Worm (Caenorhabditis elegans): ENCODE data around the gene nhr-107.

Gene nhr-107

DNA sequence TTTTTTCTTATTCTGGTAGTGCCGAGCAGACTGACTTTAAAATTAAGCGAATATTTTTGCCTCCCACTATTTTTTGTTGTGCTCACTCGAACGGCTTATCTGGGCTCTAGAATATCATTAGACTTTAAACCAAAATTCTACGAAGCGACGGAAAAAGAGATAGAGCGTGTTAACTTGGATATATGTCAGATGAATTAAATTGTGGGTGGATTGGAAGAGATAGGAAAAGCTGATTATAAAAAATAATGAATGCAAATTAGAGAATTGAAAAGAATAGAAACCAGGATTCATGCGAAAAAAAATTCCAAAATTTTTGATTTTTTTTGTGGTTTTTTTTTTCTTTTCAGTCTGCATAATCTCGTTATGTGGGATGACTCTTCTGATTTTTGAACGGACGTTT, 24.9 kb upstream of the nhr-107 start, which contains the start of gene F20A1.4:
Gene F20A1.4 (minus strand): TSS at position 101 of the 400 bp plus-strand sequence.
- no peak for TF ChIP-seq let-607 (tag; optimal IDR thresholded peaks at IDR 0.05)
- no peak for TF ChIP-seq unc-62 (GFP tag; optimal IDR thresholded peaks at IDR 0.05)
- TF ChIP-seq ztf-6 (GFP tag; IDR thresholded peaks at IDR 0.05), result no peak
- TF ChIP-seq lin-26 (GFP tag; IDR thresholded peaks at IDR 0.05), result no peak
- no peak for TF ChIP-seq lir-1 (GFP tag; conservative IDR thresholded peaks at IDR 0.05)
- TF ChIP-seq F57A8.1 (GFP tag; optimal IDR thresholded peaks at IDR 0.05), result no peak
- TF ChIP-seq ztf-25 (GFP tag; IDR thresholded peaks at IDR 0.05), result no peak
- no peak for TF ChIP-seq attf-3 (GFP tag; conservative IDR thresholded peaks at IDR 0.05)
- no peak for TF ChIP-seq hmg-20 (GFP tag; IDR thresholded peaks at IDR 0.05)
- TF ChIP-seq repo-1 (tag; optimal IDR thresholded peaks at IDR 0.05), result no peak
- TF ChIP-seq ceh-58 (GFP tag; IDR thresholded peaks at IDR 0.05), result no peak
- TF ChIP-seq ztf-22 (GFP tag; optimal IDR thresholded peaks at IDR 0.05), result no peak
- no peak for TF ChIP-seq D2030.7 (GFP tag; IDR thresholded peaks at IDR 0.05)
- no peak for TF ChIP-seq B0261.1 (tag; optimal IDR thresholded peaks at IDR 0.05)
- no peak for TF ChIP-seq hsf-1 (GFP tag; IDR thresholded peaks at IDR 0.05)
- no peak for TF ChIP-seq nhr-27 (tag; optimal IDR thresholded peaks at IDR 0.05)
- no peak for TF ChIP-seq sea-2 (GFP tag; IDR thresholded peaks at IDR 0.05)
- no peak for TF ChIP-seq dpl-1 (GFP tag; optimal IDR thresholded peaks at IDR 0.05)
- no peak for TF ChIP-seq attf-5 (GFP tag; optimal IDR thresholded peaks at IDR 0.05)

DNA sequence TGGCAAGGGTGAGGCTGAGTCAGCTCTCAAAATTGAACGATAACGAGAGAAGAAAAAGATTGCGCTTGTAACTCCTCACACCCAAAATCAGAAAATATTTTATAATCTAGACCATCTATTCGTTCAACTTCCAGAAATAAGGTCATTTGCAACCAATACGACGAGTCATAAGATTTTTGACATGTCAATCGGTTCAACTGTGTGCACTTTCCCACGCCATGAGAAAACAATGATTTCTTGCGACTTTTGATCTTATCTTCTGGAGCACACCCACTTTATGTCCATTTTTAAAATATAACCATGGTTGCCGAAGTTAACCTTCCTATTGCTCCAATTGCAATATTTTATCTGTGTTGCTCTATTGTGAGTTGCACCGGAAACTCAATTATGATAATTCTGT, 20.2 kb upstream of the nhr-107 start, which contains the start of gene srsx-32:
Gene srsx-32 (plus strand): TSS at position 301 of the 400 bp plus-strand sequence.
- TF ChIP-seq nfyb-1 (GFP tag; IDR thresholded peaks at IDR 0.05) (no peak), ccch-3 (GFP tag; optimal IDR thresholded peaks at IDR 0.05) (no peak), mel-28 (tag; optimal IDR thresholded peaks at IDR 0.05; ENCODE audit: borderline replicate concordance) (no peak), rcor-1 (GFP tag; IDR thresholded peaks at IDR 0.05) (no peak), bed-2 (GFP tag; IDR thresholded peaks at IDR 0.05) (no peak), rpc-1 (optimal IDR thresholded peaks at IDR 0.05) (no peak), rpc-1 (tag; optimal IDR thresholded peaks at IDR 0.05) (no peak), aptf-2 (GFP tag; conservative IDR thresholded peaks at IDR 0.05) (no peak), attf-5 (GFP tag; optimal IDR thresholded peaks at IDR 0.05) (no peak), aptf-3 (GFP tag; IDR thresholded peaks at IDR 0.05) (no peak), attf-6 (GFP tag; IDR thresholded peaks at IDR 0.05) (no peak), somi-1 (GFP tag; optimal IDR thresholded peaks at IDR 0.05) (no peak), lin-26 (GFP tag; IDR thresholded peaks at IDR 0.05) (no peak), F57C9.4 (tag; optimal IDR thresholded peaks at IDR 0.05) (no peak)

DNA sequence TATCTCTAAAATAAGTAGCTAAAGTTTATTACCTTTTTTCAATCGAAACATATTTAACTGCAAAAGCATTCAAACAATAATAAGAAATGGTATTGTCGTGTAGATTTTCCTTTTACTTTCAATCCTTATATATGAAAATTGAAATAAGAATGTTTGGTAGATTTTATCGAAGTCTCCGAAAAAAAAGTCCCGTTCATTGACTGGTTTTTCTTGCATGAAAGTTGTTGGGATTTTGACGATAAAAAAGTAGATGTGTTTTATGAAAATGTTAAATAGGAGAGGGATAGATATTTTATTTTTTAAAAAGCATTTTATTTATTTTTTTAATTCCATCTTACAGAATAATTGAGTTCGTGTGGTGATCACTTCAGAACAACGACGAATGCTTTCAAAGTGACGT, 19.0 kb upstream of the nhr-107 start, which contains the start of gene C33G8.13:
Gene C33G8.13 (minus strand): TSS at position 101 of the 400 bp plus-strand sequence.
- TF ChIP-seq mxl-1 (tag; optimal IDR thresholded peaks at IDR 0.05) (no peak), somi-1 (GFP tag; optimal IDR thresholded peaks at IDR 0.05) (no peak), F37B4.10 (GFP tag; IDR thresholded peaks at IDR 0.05) (no peak), aptf-3 (GFP tag; IDR thresholded peaks at IDR 0.05) (no peak), tlf-1 (GFP tag; optimal IDR thresholded peaks at IDR 0.05) (no peak), cebp-2 (GFP tag; IDR thresholded peaks at IDR 0.05) (no peak), ceh-91 (GFP tag; IDR thresholded peaks at IDR 0.05) (no peak), chd-7 (tag; optimal IDR thresholded peaks at IDR 0.05) (no peak), ceh-27 (GFP tag; optimal IDR thresholded peaks at IDR 0.05) (no peak), dpff-1 (tag; optimal IDR thresholded peaks at IDR 0.05) (no peak), B0336.3 (GFP tag; IDR thresholded peaks at IDR 0.05) (no peak), snpc-3.4 (tag; optimal IDR thresholded peaks at IDR 0.05) (no peak), bed-2 (GFP tag; IDR thresholded peaks at IDR 0.05) (no peak), dox-1 (GFP tag; IDR thresholded peaks at IDR 0.05) (no peak), hmg-1.2 (GFP tag; IDR thresholded peaks at IDR 0.05) (no peak), akir-1 (GFP tag; optimal IDR thresholded peaks at IDR 0.05) (no peak), ztf-18 (tag; optimal IDR thresholded peaks at IDR 0.05) (no peak), lag-1 (GFP tag; IDR thresholded peaks at IDR 0.05) (no peak), attf-3 (GFP tag; conservative IDR thresholded peaks at IDR 0.05) (no peak), ceh-79 (tag; optimal IDR thresholded peaks at IDR 0.05) (no peak)
